Fruit fly (Drosophila melanogaster) whole organism, embryonic: Measurements from ENCODE around the gene Gr93d.

Experiments used
- Bdp1 ChIP-seq: fragments of 200-800 bp; sonication (Bioruptor generic); optimal IDR thresholded peaks from 3 replicates; lab custom pipeline; 2016; ENCODE audit warnings: missing biosample characterization, missing genetic modification characterization
- CG10321 ChIP-seq: fragments of 200-800 bp; sonication (Bioruptor generic); IDR thresholded peaks from 2 replicates; pipeline ENCODE4 v1.3.6; 2022; ENCODE audit warnings: missing biosample characterization, missing genetic modification characterization
- CG12769 ChIP-seq: fragments of 200-800 bp; sonication (Bioruptor generic); optimal IDR thresholded peaks from 2 replicates; lab custom pipeline; 2019; ENCODE audit warnings: missing biosample characterization, mild to moderate bottlenecking, missing genetic modification characterization, moderate library complexity
- CG14667 ChIP-seq: fragments of 200-800 bp; sonication (Bioruptor generic); IDR thresholded peaks from 2 replicates; pipeline ENCODE4 v1.3.6; 2022; ENCODE audit warnings: missing biosample characterization, missing genetic modification characterization
- CG15011 ChIP-seq: fragments of 200-800 bp; sonication (Bioruptor generic); optimal IDR thresholded peaks from 3 replicates; lab custom pipeline; 2018; ENCODE audit warnings: missing biosample characterization, mild to moderate bottlenecking, missing genetic modification characterization
- CG16779 ChIP-seq: fragments of 200-800 bp; sonication (Bioruptor generic); IDR thresholded peaks from 2 replicates; pipeline ENCODE4 v1.3.6; 2022; ENCODE audit warnings: missing biosample characterization, missing genetic modification characterization
- CG17361 ChIP-seq: fragments of 200-800 bp; sonication (Bioruptor generic); IDR thresholded peaks from 3 replicates; pipeline ENCODE4 v1.3.6; 2022; ENCODE audit warnings: missing biosample characterization, missing genetic modification characterization
- CG17612 ChIP-seq: fragments of 200-800 bp; sonication (Bioruptor generic); IDR thresholded peaks from 2 replicates; pipeline ENCODE4 v1.3.6; 2022; ENCODE audit warnings: missing biosample characterization, missing genetic modification characterization
- CG1832 ChIP-seq: fragments of 200-800 bp; sonication (Bioruptor generic); optimal IDR thresholded peaks from 2 replicates; lab custom pipeline; 2017; ENCODE audit warnings: missing biosample characterization, mild to moderate bottlenecking, missing genetic modification characterization, inconsistent platforms
- CG2199 ChIP-seq: fragments of 200-800 bp; sonication (Bioruptor generic); IDR thresholded peaks from 3 replicates; pipeline ENCODE4 v1.3.6; 2022; ENCODE audit warnings: missing biosample characterization, missing genetic modification characterization
- CG34224 ChIP-seq: fragments of 200-800 bp; sonication (Bioruptor generic); IDR thresholded peaks from 3 replicates; pipeline ENCODE4 v1.3.6; 2022; ENCODE audit warnings: missing biosample characterization, missing genetic modification characterization; ENCODE audit not compliant: partially characterized antibody
- CG3838 ChIP-seq: fragments of 200-800 bp; sonication (Bioruptor generic); optimal IDR thresholded peaks from 3 replicates; lab custom pipeline; 2016; ENCODE audit warnings: missing biosample characterization, missing genetic modification characterization
- CG4707 ChIP-seq: fragments of 200-800 bp; sonication (Bioruptor generic); optimal IDR thresholded peaks from 2 replicates; lab custom pipeline; 2018; ENCODE audit warnings: missing biosample characterization, mild to moderate bottlenecking, missing genetic modification characterization, moderate library complexity
- CG6254 ChIP-seq: fragments of 200-800 bp; sonication (Bioruptor generic); optimal IDR thresholded peaks from 3 replicates; lab custom pipeline; 2017; ENCODE audit warnings: mild to moderate bottlenecking, missing biosample characterization, missing genetic modification reagents, missing genetic modification characterization
- CG6683 ChIP-seq: fragments of 200-800 bp; sonication (Bioruptor generic); optimal IDR thresholded peaks from 2 replicates; lab custom pipeline; 2017; ENCODE audit warnings: missing biosample characterization, mild to moderate bottlenecking, missing genetic modification characterization, missing genetic modification reagents
- CHES-1-like ChIP-seq: fragments of 200-800 bp; sonication (Bioruptor generic); optimal IDR thresholded peaks from 2 replicates; lab custom pipeline; 2016; ENCODE audit warnings: missing biosample characterization, missing genetic modification characterization
- Dad ChIP-seq: fragments of 200-800 bp; sonication (Bioruptor generic); optimal IDR thresholded peaks from 3 replicates; lab custom pipeline; 2016; ENCODE audit warnings: missing biosample characterization, missing genetic modification characterization
- Dbx ChIP-seq: fragments of 200-800 bp; sonication (Bioruptor generic); IDR thresholded peaks from 3 replicates; pipeline ENCODE4 v1.3.6; 2022; ENCODE audit warnings: missing biosample characterization, missing genetic modification characterization
- Eip74EF ChIP-seq, 2 experiments: fragments of 200-800 bp in 1 of 2; fragments of >200 bp in 1 of 2; sonication (Bioruptor generic) in 1 of 2; optimal IDR thresholded peaks; 2 replicates each; lab custom pipeline; 2017 to 2019; ENCODE audit warnings: missing biosample characterization in 2 of 2, missing genetic modification characterization in 2 of 2, mild to moderate bottlenecking in 1 of 2, moderate library complexity in 1 of 2
- Elba2 ChIP-seq: fragments of 200-800 bp; sonication (Bioruptor generic); optimal IDR thresholded peaks from 3 replicates; lab custom pipeline; 2016; ENCODE audit warnings: missing biosample characterization, missing genetic modification characterization
- Hr78 ChIP-seq, 2 experiments: fragments of 200-800 bp in 1 of 2; fragments of >200 bp in 1 of 2; sonication (Bioruptor generic) in 1 of 2; optimal IDR thresholded peaks; 2 replicates each; lab custom pipeline; 2017 to 2019; ENCODE audit warnings: missing biosample characterization in 2 of 2, missing genetic modification characterization in 2 of 2, mild to moderate bottlenecking in 1 of 2, moderate library complexity in 1 of 2
- Med ChIP-seq: fragments of 200-800 bp; sonication (Bioruptor generic); peaks from one replicate; lab custom pipeline; 2016; ENCODE audit warnings: missing biosample characterization, missing genetic modification characterization, mild to moderate bottlenecking, inconsistent platforms, moderate library complexity
- NC2β ChIP-seq: fragments of 200-800 bp; sonication (Bioruptor generic); optimal IDR thresholded peaks from 2 replicates; lab custom pipeline; 2016; ENCODE audit warnings: missing biosample characterization, missing genetic modification characterization
- Pdp1 ChIP-seq, 2 experiments: fragments of 200-800 bp; sonication (Bioruptor generic); optimal IDR thresholded peaks; 3 replicates each; lab custom pipeline; 2016; ENCODE audit warnings: missing biosample characterization in 2 of 2, missing genetic modification characterization in 2 of 2, mild to moderate bottlenecking in 1 of 2, moderate library complexity in 1 of 2
- Poxn ChIP-seq: fragments of 200-800 bp; sonication (Bioruptor generic); IDR thresholded peaks from 2 replicates; pipeline ENCODE4 v1.3.6; 2022; ENCODE audit warnings: missing biosample characterization, missing genetic modification characterization
- Rfx ChIP-seq: fragments of 200-800 bp; sonication (Bioruptor generic); IDR thresholded peaks from 2 replicates; pipeline ENCODE4 v1.3.6; 2022; ENCODE audit warnings: missing biosample characterization, missing genetic modification characterization
- Rx ChIP-seq: fragments of 200-800 bp; sonication (Bioruptor generic); IDR thresholded peaks from 2 replicates; pipeline ENCODE4 v1.3.6; 2022; ENCODE audit warnings: missing biosample characterization, missing genetic modification characterization
- TFAM ChIP-seq: fragments of 200-800 bp; sonication (Bioruptor generic); optimal IDR thresholded peaks from 2 replicates; lab custom pipeline; 2017; ENCODE audit warnings: missing biosample characterization, missing genetic modification characterization, inconsistent platforms
- Trl ChIP-seq, 3 experiments: fragments of >200 bp in 2 of 3; fragments of 200-800 bp in 1 of 3; sonication (Bioruptor generic) in 1 of 3; optimal IDR thresholded peaks; 2 replicates in 1 of 3; 3 replicates in 2 of 3; lab custom pipeline; 2016 to 2017; ENCODE audit warnings: missing biosample characterization in 1 of 3, missing genetic modification characterization in 1 of 3
- cg ChIP-seq: fragments of 200-800 bp; sonication (Bioruptor generic); optimal IDR thresholded peaks from 3 replicates; lab custom pipeline; 2019; ENCODE audit warnings: missing biosample characterization, mild to moderate bottlenecking, missing genetic modification characterization, moderate library complexity
- crol ChIP-seq: fragments of 200-800 bp; sonication (Bioruptor generic); IDR thresholded peaks from 2 replicates; pipeline ENCODE4 v1.3.6; 2022; ENCODE audit warnings: missing biosample characterization, missing genetic modification characterization
- dimm ChIP-seq: fragments of 200-800 bp; sonication (Bioruptor generic); IDR thresholded peaks from 2 replicates; pipeline ENCODE4 v1.3.6; 2022; ENCODE audit warnings: missing biosample characterization, missing genetic modification characterization
- esg ChIP-seq: fragments of 200-800 bp; sonication (Bioruptor generic); conservative IDR thresholded peaks from 2 replicates; pipeline ENCODE4 v1.3.6; 2022; ENCODE audit warnings: missing biosample characterization, missing genetic modification characterization
- gem ChIP-seq: fragments of 200-800 bp; sonication (Bioruptor generic); optimal IDR thresholded peaks from 2 replicates; lab custom pipeline; 2019; ENCODE audit warnings: missing biosample characterization, mild to moderate bottlenecking, missing genetic modification characterization, moderate library complexity
- grn ChIP-seq: fragments of 200-800 bp; sonication (Bioruptor generic); optimal IDR thresholded peaks from 3 replicates; lab custom pipeline; 2017; ENCODE audit warnings: missing biosample characterization, missing genetic modification characterization
- hb ChIP-seq: fragments of 200-800 bp; sonication (Bioruptor generic); IDR thresholded peaks from 3 replicates; pipeline ENCODE4 v1.3.6; 2022; ENCODE audit warnings: missing biosample characterization, missing genetic modification characterization; ENCODE audit not compliant: partially characterized antibody
- kni ChIP-seq: fragments of 200-800 bp; sonication (Bioruptor generic); optimal IDR thresholded peaks from 3 replicates; lab custom pipeline; 2017; ENCODE audit warnings: mild to moderate bottlenecking, missing biosample characterization, missing genetic modification reagents, missing genetic modification characterization
- knrl ChIP-seq: fragments of 200-800 bp; sonication (Bioruptor generic); IDR thresholded peaks from 3 replicates; pipeline ENCODE4 v1.3.6; 2022; ENCODE audit warnings: missing biosample characterization, missing genetic modification characterization; ENCODE audit not compliant: partially characterized antibody
- luna ChIP-seq: fragments of 200-800 bp; sonication (Bioruptor generic); optimal IDR thresholded peaks from 2 replicates; lab custom pipeline; 2016; ENCODE audit warnings: missing biosample characterization, missing genetic modification characterization
- odd ChIP-seq: fragments of 200-800 bp; sonication (Bioruptor generic); optimal IDR thresholded peaks from 2 replicates; lab custom pipeline; 2017; ENCODE audit warnings: missing biosample characterization, mild to moderate bottlenecking, missing genetic modification characterization
- pb ChIP-seq: fragments of 200-800 bp; sonication (Bioruptor generic); optimal IDR thresholded peaks from 3 replicates; lab custom pipeline; 2016; ENCODE audit warnings: missing biosample characterization, missing genetic modification characterization
- pita ChIP-seq: fragments of 200-800 bp; sonication (Bioruptor generic); optimal IDR thresholded peaks from 2 replicates; lab custom pipeline; 2017; ENCODE audit warnings: missing biosample characterization, mild to moderate bottlenecking, missing genetic modification characterization
- row ChIP-seq: fragments of 200-800 bp; sonication (Bioruptor generic); IDR thresholded peaks from 3 replicates; pipeline ENCODE4 v1.3.6; 2022; ENCODE audit warnings: missing biosample characterization, missing genetic modification characterization
- sc ChIP-seq, 3 experiments: fragments of >200 bp in 2 of 3; fragments of 200-800 bp in 1 of 3; sonication (Bioruptor generic) in 1 of 3; optimal IDR thresholded peaks; 2 replicates in 2 of 3; 3 replicates in 1 of 3; lab custom pipeline; 2017; ENCODE audit warnings: mild to moderate bottlenecking in 1 of 3, missing biosample characterization in 1 of 3, missing genetic modification characterization in 1 of 3, missing genetic modification reagents in 1 of 3
- slbo ChIP-seq: fragments of 200-800 bp; sonication (Bioruptor generic); IDR thresholded peaks from 2 replicates; pipeline ENCODE4 v1.3.6; 2022; ENCODE audit warnings: missing biosample characterization, missing genetic modification characterization
- sr ChIP-seq: fragments of 200-800 bp; sonication (Bioruptor generic); IDR thresholded peaks from 3 replicates; pipeline ENCODE4 v1.3.6; 2022; ENCODE audit warnings: missing biosample characterization, missing genetic modification characterization
- tin ChIP-seq: fragments of 200-800 bp; sonication (Bioruptor generic); optimal IDR thresholded peaks from 3 replicates; lab custom pipeline; 2016; ENCODE audit warnings: missing biosample characterization, missing genetic modification characterization
- vvl ChIP-seq: fragments of 200-800 bp; sonication (Bioruptor generic); IDR thresholded peaks from 2 replicates; pipeline ENCODE4 v1.3.6; 2022; ENCODE audit warnings: missing biosample characterization, missing genetic modification characterization
- wek ChIP-seq: fragments of 200-800 bp; sonication (Bioruptor generic); optimal IDR thresholded peaks from 3 replicates; lab custom pipeline; 2018; ENCODE audit warnings: missing biosample characterization, mild to moderate bottlenecking, missing genetic modification characterization, moderate library complexity
- zfh1 ChIP-seq: fragments of 200-800 bp; sonication (Bioruptor generic); IDR thresholded peaks from 3 replicates; pipeline ENCODE4 v1.3.6; 2022; ENCODE audit warnings: missing biosample characterization, missing genetic modification characterization

Gene Gr93d

dm6 chr3R:21836614-21837013 lies 9.8 kb downstream of the Gr93d start (continued):
- TF ChIP-seq CG17612 (GFP tag; lab: Robert Waterston, UW) (no peak), odd (GFP tag; lab: Kevin White, UChicago) (no peak), CG1832 (peak; percentile 34), slbo (GFP tag; lab: Robert Waterston, UW) (peak; percentile 15; the same call in 1 of the 2 replicates), CG10321 (GFP tag; lab: Robert Waterston, UW) (peak; percentile 54; the same call in 1 of the 2 replicates), Med (GFP tag; lab: Kevin White, UChicago) (peak; percentile 45), NC2β (no peak), CG15011 (GFP tag; lab: Kevin White, UChicago) (no peak), CG12769 (tag; lab: Kevin White, UChicago) (peak; percentile 63), esg (GFP tag; lab: Robert Waterston, UW) (no peak), Dad (no peak), row (GFP tag; lab: Robert Waterston, UW) (peak; percentile 22; the same call in 1 of the 3 replicates), crol (peak; percentile 94), grn (peak; percentile 36), dimm (no peak), vvl (GFP tag; lab: Robert Waterston, UW) (peak; percentile 39; the same call in 1 of the 2 replicates), kni (GFP tag; lab: Kevin White, UChicago) (no peak), CG14667 (GFP tag; lab: Robert Waterston, UW) (no peak), CG2199 (0 out of 3 replicates have a peak, but pooled peaks have one; percentile 37), wek (peak; percentile 8), sr (GFP tag; lab: Robert Waterston, UW) (peak; percentile 32; the same call in 1 of the 3 replicates), cg (peak; percentile 47), knrl (GFP tag; lab: Robert Waterston, UW) (no peak), Hr78 (GFP tag; optimal IDR thresholded peaks at IDR 0.05; lab: Kevin White, UChicago) (peak in 1 of 2 experiments; percentile 59), Rx (GFP tag; lab: Robert Waterston, UW) (peak; percentile 15; the same call in 1 of the 2 replicates)

dm6 chr3R:21836201-21836504 lies 10.3 kb downstream of the Gr93d start:
- TF ChIP-seq Poxn (GFP tag; lab: Robert Waterston, UW) = no peak
- no peak for TF ChIP-seq CG34224
- TF ChIP-seq Bdp1 (GFP tag; lab: Kevin White, UChicago) = no peak
- no peak for TF ChIP-seq Dbx (GFP tag; lab: Robert Waterston, UW)
- peak; percentile 29; the same call in 1 of the 2 replicates for TF ChIP-seq Rfx
- TF ChIP-seq pita (GFP tag; lab: Kevin White, UChicago) = no peak
- TF ChIP-seq CG10321 (GFP tag; lab: Robert Waterston, UW) = no peak
- 0 out of 3 replicates have a peak, but pooled peaks have one; percentile 26 for TF ChIP-seq row (GFP tag; lab: Robert Waterston, UW)
- TF ChIP-seq TFAM (GFP tag; lab: Kevin White, UChicago) = no peak
- peak in 1 of 2 experiments; percentile 75 for TF ChIP-seq Pdp1 (GFP tag; optimal IDR thresholded peaks at IDR 0.05; lab: Kevin White, UChicago)
- no peak for TF ChIP-seq hb
- 0 out of 3 replicates have a peak, but pooled peaks have one; percentile 15 for TF ChIP-seq zfh1 (GFP tag; lab: Robert Waterston, UW)
- TF ChIP-seq gem (tag; lab: Kevin White, UChicago) = peak; percentile 28
- TF ChIP-seq CG3838 (GFP tag; lab: Kevin White, UChicago) = no peak
- no peak for TF ChIP-seq CG6683 (GFP tag; lab: Kevin White, UChicago)
- TF ChIP-seq sc (optimal IDR thresholded peaks at IDR 0.05; lab: Kevin White, UChicago) = no peak
- no peak for TF ChIP-seq sc (GFP tag; optimal IDR thresholded peaks at IDR 0.05; lab: Kevin White, UChicago)
- no peak for TF ChIP-seq CG16779
- no peak for TF ChIP-seq Elba2 (GFP tag; lab: Kevin White, UChicago)
- TF ChIP-seq Trl (optimal IDR thresholded peaks at IDR 0.05; lab: Kevin White, UChicago) = no peak
- no peak for TF ChIP-seq Trl (GFP tag; optimal IDR thresholded peaks at IDR 0.05; lab: Kevin White, UChicago)
- TF ChIP-seq CG6254 (GFP tag; lab: Kevin White, UChicago) = no peak
- no peak for TF ChIP-seq tin (GFP tag; lab: Kevin White, UChicago)
- no peak for TF ChIP-seq pb (GFP tag; lab: Kevin White, UChicago)
- TF ChIP-seq CG4707 (GFP tag; lab: Kevin White, UChicago) = no peak
- TF ChIP-seq CG17361 (GFP tag; lab: Robert Waterston, UW) = 0 out of 3 replicates have a peak, but pooled peaks have one; percentile 19
- TF ChIP-seq luna (GFP tag; lab: Kevin White, UChicago) = no peak
- TF ChIP-seq Eip74EF (GFP tag; optimal IDR thresholded peaks at IDR 0.05; lab: Kevin White, UChicago) = no peak
- no peak for TF ChIP-seq CHES-1-like (GFP tag; lab: Kevin White, UChicago)
